Worm (Caenorhabditis elegans): Measurements from ENCODE around the gene pno-1.
A peak's percentile ranks its signal among the peaks of the same experiment; 100 is the strongest.

pno-1 gene

ce11 chrII:9774653-9775052 lies 32.0 kb upstream of the pno-1 start (continued):
- TF ChIP-seq egl-18 (GFP tag; IDR thresholded peaks at IDR 0.05) (no peak), B0035.1 (tag; optimal IDR thresholded peaks at IDR 0.05) (peak; percentile 41), cebp-2 (GFP tag; IDR thresholded peaks at IDR 0.05) (peak; percentile 74; the same call in 1 of the 2 replicates), sea-2 (GFP tag; IDR thresholded peaks at IDR 0.05) (0 out of 2 replicates have a peak, but pooled peaks have one; percentile 54), hmg-1.2 (GFP tag; IDR thresholded peaks at IDR 0.05) (peak; percentile 70), F23B12.7 (tag; optimal IDR thresholded peaks at IDR 0.05; ENCODE audit: insufficient read depth) (peak; percentile 79), let-607 (tag; optimal IDR thresholded peaks at IDR 0.05) (peak; percentile 23 to 43), mes-4 (tag; optimal IDR thresholded peaks at IDR 0.05) (peak; percentile 39), tbx-9 (tag; optimal IDR thresholded peaks at IDR 0.05; ENCODE audit: borderline replicate concordance) (no peak), lsl-1 (GFP tag; optimal IDR thresholded peaks at IDR 0.05) (peak; percentile 42), nhr-80 (tag; optimal IDR thresholded peaks at IDR 0.05) (peak; percentile 63), hsf-1 (GFP tag; IDR thresholded peaks at IDR 0.05) (peak; percentile 48; the same call in 1 of the 2 replicates), pbrm-1 (GFP tag; IDR thresholded peaks at IDR 0.05) (peak; percentile 64; the same call in 1 of the 2 replicates), zim-3 (tag; optimal IDR thresholded peaks at IDR 0.05) (peak; percentile 75), Y95B8A.8 (GFP tag; IDR thresholded peaks at IDR 0.05) (peak; percentile 58; the same call in 1 of the 2 replicates), ceh-79 (tag; optimal IDR thresholded peaks at IDR 0.05) (no peak), somi-1 (GFP tag; optimal IDR thresholded peaks at IDR 0.05) (no peak), snpc-3.4 (tag; optimal IDR thresholded peaks at IDR 0.05) (peak; percentile 77), ceh-91 (GFP tag; IDR thresholded peaks at IDR 0.05) (0 out of 2 replicates have a peak, but pooled peaks have one; percentile 33), fkh-3 (tag; optimal IDR thresholded peaks at IDR 0.05) (peak; percentile 0), lir-1 (GFP tag; conservative IDR thresholded peaks at IDR 0.05) (no peak), K11D2.4 (GFP tag; IDR thresholded peaks at IDR 0.05) (peak; percentile 42; the same call in 1 of the 2 replicates), zfh-2 (GFP tag; conservative IDR thresholded peaks at IDR 0.05) (no peak), lin-35 (GFP tag; optimal IDR thresholded peaks at IDR 0.05) (peak in 1 of 3 experiments; percentile 77), snpc-4 (GFP tag; optimal IDR thresholded peaks at IDR 0.05) (peak; percentile 74), snpc-4 (tag; optimal IDR thresholded peaks at IDR 0.05) (peak in 3 of 4 experiments; percentile 10 to 78 (median 74)), K12H6.12 (tag; optimal IDR thresholded peaks at IDR 0.05) (no peak), ztf-25 (GFP tag; IDR thresholded peaks at IDR 0.05) (peak; percentile 76; the same call in 1 of the 2 replicates), akir-1 (GFP tag; optimal IDR thresholded peaks at IDR 0.05) (peak; percentile 10), F10E7.11 (tag; optimal IDR thresholded peaks at IDR 0.05) (peak; percentile 69), lin-54 (GFP tag; optimal IDR thresholded peaks at IDR 0.05) (no peak), ets-4 (GFP tag; optimal IDR thresholded peaks at IDR 0.05) (no peak), nhr-27 (tag; optimal IDR thresholded peaks at IDR 0.05) (no peak), repo-1 (tag; optimal IDR thresholded peaks at IDR 0.05) (peak; percentile 78), ztf-28 (GFP tag; IDR thresholded peaks at IDR 0.05) (peak; percentile 76; the same call in 1 of the 2 replicates), Y56A3A.18 (GFP tag; IDR thresholded peaks at IDR 0.05) (peak; percentile 79), xnd-1 (tag; optimal IDR thresholded peaks at IDR 0.05) (peak; percentile 15), let-526 (GFP tag; IDR thresholded peaks at IDR 0.05) (no peak), dpl-1 (GFP tag; optimal IDR thresholded peaks at IDR 0.05) (no peak), chd-7 (tag; optimal IDR thresholded peaks at IDR 0.05) (peak; percentile 67), pha-4 (tag; optimal IDR thresholded peaks at IDR 0.05) (no peak), hlh-26 (GFP tag; conservative IDR thresholded peaks at IDR 0.05) (no peak), B0336.3 (GFP tag; IDR thresholded peaks at IDR 0.05) (0 out of 2 replicates have a peak, but pooled peaks have one; percentile 57), nhr-120 (GFP tag; IDR thresholded peaks at IDR 0.05) (no peak), Y79H2A.3 (GFP tag; conservative IDR thresholded peaks at IDR 0.05) (peak; percentile 78), snpc-1.3 (tag; optimal IDR thresholded peaks at IDR 0.05; ENCODE audit: insufficient read depth) (peak; percentile 84), ccch-3 (GFP tag; optimal IDR thresholded peaks at IDR 0.05) (no peak)

All from whole organism, young adult.